Worm (Caenorhabditis elegans): ENCODE data around the gene cnnm-1.

DNA sequence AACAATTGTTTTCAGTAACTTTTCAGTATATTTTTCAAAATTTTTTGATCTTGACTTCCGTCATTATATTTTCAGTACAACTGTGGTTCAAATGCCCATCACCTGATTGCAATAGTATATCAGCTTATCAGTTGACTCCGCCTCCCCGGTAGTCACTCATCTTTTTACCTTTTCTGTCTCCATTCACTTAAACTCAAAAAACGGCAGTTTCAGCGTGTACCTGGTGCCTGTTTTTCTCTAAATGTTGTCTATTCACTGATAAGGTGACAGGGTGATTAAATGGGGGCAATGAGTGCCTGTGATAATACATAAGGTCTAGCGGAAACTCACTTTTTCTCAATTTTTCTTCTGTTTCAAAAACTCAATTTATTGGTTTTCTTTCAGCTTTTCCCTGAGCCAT, 38.6 kb upstream of the cnnm-1 start, which contains the start of gene ZK550.2:
- TF ChIP-seq hmbx-1 (tag; optimal IDR thresholded peaks at IDR 0.05) (no peak), ama-1 (optimal IDR thresholded peaks at IDR 0.05) (no peak), ets-7 (tag; optimal IDR thresholded peaks at IDR 0.05) (no peak), flt-1 (GFP tag; IDR thresholded peaks at IDR 0.05) (no peak), hmg-4 (GFP tag; optimal IDR thresholded peaks at IDR 0.05) (no peak), ceh-36 (tag; optimal IDR thresholded peaks at IDR 0.05) (no peak), tra-4 (tag; optimal IDR thresholded peaks at IDR 0.05) (no peak), scrt-1 (GFP tag; IDR thresholded peaks at IDR 0.05) (no peak), sea-1 (GFP tag; conservative IDR thresholded peaks at IDR 0.05) (no peak), hnd-1 (tag; optimal IDR thresholded peaks at IDR 0.05) (no peak), pes-1 (GFP tag; IDR thresholded peaks at IDR 0.05) (no peak), B0310.2 (tag; optimal IDR thresholded peaks at IDR 0.05) (no peak), ceh-13 (GFP tag; optimal IDR thresholded peaks at IDR 0.05) (no peak), tbx-11 (GFP tag; IDR thresholded peaks at IDR 0.05) (no peak)
